Worm (Caenorhabditis elegans) whole organism, L2 larva: ENCODE measurements around the gene hsp-110.
A peak's percentile ranks its signal among the peaks of the same experiment; 100 is the strongest.

Source experiments
- F13H6.1 ChIP-seq: sonication (generic microtip); optimal IDR thresholded peaks from 2 replicates; lab custom pipeline; 2016; ENCODE audit warnings: missing genetic modification characterization, missing compliant biosample characterization
- R02D3.7 ChIP-seq: fragments of 150-350 bp; optimal IDR thresholded peaks from 2 replicates; lab custom pipeline; 2014; ENCODE audit warnings: missing biosample characterization, missing genetic modification characterization
- Y55F3AM.14 ChIP-seq: fragments of 200-800 bp; sonication (Bioruptor generic); optimal IDR thresholded peaks from 2 replicates; lab custom pipeline; 2018; ENCODE audit warnings: mild to moderate bottlenecking, missing genetic modification characterization, missing compliant biosample characterization
- ZK546.5 ChIP-seq: sonication (generic microtip); optimal IDR thresholded peaks from 2 replicates; lab custom pipeline; 2017; ENCODE audit warnings: missing biosample characterization, missing genetic modification characterization
- alr-1 ChIP-seq: fragments of 150-350 bp; optimal IDR thresholded peaks from 2 replicates; lab custom pipeline; 2014; ENCODE audit warnings: missing biosample characterization, missing genetic modification characterization
- aly-2 ChIP-seq: fragments of 150-350 bp; optimal IDR thresholded peaks from 2 replicates; lab custom pipeline; 2014; ENCODE audit warnings: missing biosample characterization, missing genetic modification characterization
- ama-1 ChIP-seq: fragments of 150-350 bp; optimal IDR thresholded peaks from 2 replicates; lab custom pipeline; 2018; ENCODE audit warnings: inconsistent platforms
- ceh-16 ChIP-seq: fragments of 150-350 bp; optimal IDR thresholded peaks from 2 replicates; lab custom pipeline; 2014; ENCODE audit warnings: missing biosample characterization, missing genetic modification characterization
- ceh-82 ChIP-seq: fragments of 150-350 bp; optimal IDR thresholded peaks from 2 replicates; lab custom pipeline; 2014; ENCODE audit warnings: missing biosample characterization, missing genetic modification characterization
- crh-2 ChIP-seq: sonication (generic microtip); optimal IDR thresholded peaks from 2 replicates; lab custom pipeline; 2017; ENCODE audit warnings: missing biosample characterization, missing genetic modification characterization
- dmd-4 ChIP-seq: sonication (generic microtip); optimal IDR thresholded peaks from 2 replicates; lab custom pipeline; 2017; ENCODE audit warnings: missing biosample characterization, missing genetic modification characterization
- egl-27 ChIP-seq: sonication (generic microtip); optimal IDR thresholded peaks from 3 replicates; lab custom pipeline; 2017; ENCODE audit warnings: missing biosample characterization, missing genetic modification reagents, missing genetic modification characterization
- elt-3 ChIP-seq: sonication (generic microtip); optimal IDR thresholded peaks from 2 replicates; lab custom pipeline; 2017; ENCODE audit warnings: missing biosample characterization, missing genetic modification characterization
- fos-1 ChIP-seq: fragments of 150-350 bp; optimal IDR thresholded peaks from 2 replicates; lab custom pipeline; 2014; ENCODE audit warnings: missing biosample characterization, missing genetic modification characterization
- gmeb-1 ChIP-seq: fragments of 150-350 bp; optimal IDR thresholded peaks from 2 replicates; lab custom pipeline; 2014; ENCODE audit warnings: missing biosample characterization, missing genetic modification characterization
- lin-11 ChIP-seq: fragments of 150-350 bp; sonication (generic microtip); optimal IDR thresholded peaks from 2 replicates; lab custom pipeline; 2014; ENCODE audit warnings: missing biosample characterization, missing genetic modification characterization, inconsistent platforms, mixed read lengths
- lin-13 ChIP-seq: fragments of 150-350 bp; optimal IDR thresholded peaks from 2 replicates; lab custom pipeline; 2014; ENCODE audit warnings: missing biosample characterization, missing genetic modification reagents, missing genetic modification characterization
- lin-39 ChIP-seq: fragments of 150-350 bp; optimal IDR thresholded peaks from 2 replicates; lab custom pipeline; 2014; ENCODE audit warnings: missing biosample characterization, missing genetic modification reagents, missing genetic modification characterization
- mab-5 ChIP-seq: fragments of 150-350 bp; optimal IDR thresholded peaks from 2 replicates; lab custom pipeline; 2014; ENCODE audit warnings: missing biosample characterization, missing genetic modification characterization
- mbf-1 ChIP-seq: sonication (generic microtip); optimal IDR thresholded peaks from 2 replicates; lab custom pipeline; 2017; ENCODE audit warnings: missing biosample characterization, missing genetic modification characterization
- nhr-10 ChIP-seq: sonication (generic microtip); optimal IDR thresholded peaks from 2 replicates; lab custom pipeline; 2017; ENCODE audit warnings: missing biosample characterization, missing genetic modification characterization
- nhr-11 ChIP-seq: fragments of 150-350 bp; optimal IDR thresholded peaks from 2 replicates; lab custom pipeline; 2014; ENCODE audit warnings: missing biosample characterization, missing genetic modification characterization
- nhr-12 ChIP-seq: fragments of 150-350 bp; optimal IDR thresholded peaks from 2 replicates; lab custom pipeline; 2014; ENCODE audit warnings: missing biosample characterization, missing genetic modification characterization
- nhr-129 ChIP-seq: fragments of 150-350 bp; optimal IDR thresholded peaks from 2 replicates; lab custom pipeline; 2014; ENCODE audit warnings: missing biosample characterization, missing genetic modification characterization
- nhr-21 ChIP-seq: fragments of 150-350 bp; optimal IDR thresholded peaks from 2 replicates; lab custom pipeline; 2014; ENCODE audit warnings: missing biosample characterization, missing genetic modification characterization
- nhr-23 ChIP-seq: fragments of 150-350 bp; optimal IDR thresholded peaks from 2 replicates; lab custom pipeline; 2014; ENCODE audit warnings: missing biosample characterization, missing genetic modification reagents, missing genetic modification characterization
- nhr-25 ChIP-seq: fragments of 150-350 bp; sonication (generic microtip); optimal IDR thresholded peaks from 3 replicates; lab custom pipeline; 2014; ENCODE audit warnings: missing biosample characterization, missing genetic modification characterization
- nhr-6 ChIP-seq: fragments of 150-350 bp; optimal IDR thresholded peaks from 2 replicates; lab custom pipeline; 2014; ENCODE audit warnings: missing biosample characterization, missing genetic modification characterization
- nhr-77 ChIP-seq: fragments of 150-350 bp; optimal IDR thresholded peaks from 2 replicates; lab custom pipeline; 2014; ENCODE audit warnings: missing biosample characterization, missing genetic modification characterization
- sem-4 ChIP-seq: fragments of 150-350 bp; optimal IDR thresholded peaks from 2 replicates; lab custom pipeline; 2014; ENCODE audit warnings: missing biosample characterization, missing genetic modification reagents, missing genetic modification characterization
- skn-1 ChIP-seq: sonication (generic microtip); optimal IDR thresholded peaks from 2 replicates; lab custom pipeline; 2017; ENCODE audit warnings: missing biosample characterization, missing genetic modification characterization
- sma-3 ChIP-seq: sonication (generic microtip); optimal IDR thresholded peaks from 2 replicates; lab custom pipeline; 2016; ENCODE audit warnings: missing genetic modification reagents, missing genetic modification characterization, missing compliant biosample characterization
- sma-9 ChIP-seq, 2 experiments: fragments of 150-350 bp in 1 of 2; sonication (generic microtip) in 1 of 2; optimal IDR thresholded peaks; 2 replicates each; lab custom pipeline; 2014 to 2016; ENCODE audit warnings: missing genetic modification characterization in 2 of 2, mild to moderate bottlenecking in 1 of 2, missing biosample characterization in 1 of 2, missing compliant biosample characterization in 1 of 2, missing genetic modification reagents in 1 of 2, moderate library complexity in 1 of 2
- snpc-4 ChIP-seq: fragments of 150-350 bp; optimal IDR thresholded peaks from 2 replicates; lab custom pipeline; 2014; ENCODE audit warnings: missing biosample characterization, missing genetic modification characterization
- unc-39 ChIP-seq: fragments of 150-350 bp; optimal IDR thresholded peaks from 2 replicates; lab custom pipeline; 2014; ENCODE audit warnings: missing biosample characterization, missing genetic modification characterization
- unc-55 ChIP-seq: fragments of 150-350 bp; sonication (generic microtip); optimal IDR thresholded peaks from 3 replicates; lab custom pipeline; 2014; ENCODE audit warnings: missing biosample characterization, missing genetic modification reagents, missing genetic modification characterization
- unc-62 ChIP-seq: fragments of 150-350 bp; optimal IDR thresholded peaks from 2 replicates; lab custom pipeline; 2014; ENCODE audit warnings: missing biosample characterization, missing genetic modification reagents, missing genetic modification characterization
- ztf-1 ChIP-seq: fragments of 200-800 bp; sonication (Bioruptor generic); conservative IDR thresholded peaks from 2 replicates; pipeline ENCODE4 v1.3.6; 2022; ENCODE audit warnings: missing genetic modification characterization, missing compliant biosample characterization
- ztf-11 ChIP-seq: sonication (generic microtip); optimal IDR thresholded peaks from 2 replicates; lab custom pipeline; 2017; ENCODE audit warnings: missing biosample characterization, missing genetic modification characterization
- ztf-4 ChIP-seq: fragments of 150-350 bp; optimal IDR thresholded peaks from 2 replicates; lab custom pipeline; 2014; ENCODE audit warnings: missing biosample characterization, missing genetic modification characterization

Gene hsp-110

ce11 chrIII:8443557-8444131, 3.1 kb downstream of the hsp-110 start, which contains the start of gene ufbp-1 (continued):
- TF ChIP-seq nhr-6 (no peak), nhr-23 (tag; lab: Kevin White, UChicago) (no peak), nhr-10 (no peak), nhr-12 (tag; lab: Kevin White, UChicago) (peak; percentile 57), Y55F3AM.14 (GFP tag; lab: Kevin White, UChicago) (peak; percentile 67)

- TF ChIP-seq ztf-11 (tag; lab: Kevin White, UChicago) (no peak), snpc-4 (tag; lab: Kevin White, UChicago) (no peak), crh-2 (tag; lab: Kevin White, UChicago) (no peak), unc-62 (GFP tag; lab: Kevin White, UChicago) (no peak), ceh-82 (tag; lab: Kevin White, UChicago) (no peak), skn-1 (no peak), nhr-77 (no peak), lin-13 (GFP tag; lab: Kevin White, UChicago) (no peak), ceh-16 (tag; lab: Kevin White, UChicago) (no peak), aly-2 (no peak), nhr-11 (tag; lab: Kevin White, UChicago) (no peak), lin-39 (tag; lab: Kevin White, UChicago) (no peak), nhr-10 (no peak), mab-5 (tag; lab: Kevin White, UChicago) (no peak), sem-4 (tag; lab: Kevin White, UChicago) (no peak), R02D3.7 (tag; lab: Kevin White, UChicago) (no peak)
Measured at ce11 chrIII:8439312-8439711, 7.4 kb downstream of the hsp-110 start, which contains the start of gene pqn-96. Gene pqn-96, minus strand, starts transcription at chrIII:8439412.

- no peak for TF ChIP-seq R02D3.7 (tag; lab: Kevin White, UChicago)
- TF ChIP-seq unc-55 (GFP tag; lab: Kevin White, UChicago) = no peak
- TF ChIP-seq lin-11 = no peak
- TF ChIP-seq ztf-4 (tag; lab: Kevin White, UChicago) = no peak
- no peak for TF ChIP-seq nhr-10
- TF ChIP-seq unc-39 = no peak
- TF ChIP-seq egl-27 = no peak
- no peak for TF ChIP-seq gmeb-1 (tag; lab: Kevin White, UChicago)
- TF ChIP-seq F13H6.1 (tag; lab: Kevin White, UChicago) = no peak
- no peak for TF ChIP-seq crh-2 (tag; lab: Kevin White, UChicago)
- no peak for TF ChIP-seq nhr-129 (tag; lab: Kevin White, UChicago)
- TF ChIP-seq nhr-11 (tag; lab: Kevin White, UChicago) = no peak
- no peak for TF ChIP-seq ZK546.5 (tag; lab: Kevin White, UChicago)
- TF ChIP-seq ama-1 = no peak
- no peak for TF ChIP-seq nhr-12 (tag; lab: Kevin White, UChicago)
- no peak for TF ChIP-seq lin-13 (GFP tag; lab: Kevin White, UChicago)
- no peak for TF ChIP-seq unc-62 (GFP tag; lab: Kevin White, UChicago)
- no peak for TF ChIP-seq ceh-82 (tag; lab: Kevin White, UChicago)
- TF ChIP-seq ztf-11 (tag; lab: Kevin White, UChicago) = no peak
Measured at ce11 chrIII:8437763-8438414, 8.8 kb downstream of the hsp-110 start.

ce11 chrIII:8435074-8435473, 11.6 kb downstream of the hsp-110 start, which contains the start of gene ZK1236.9:
Gene ZK1236.9, minus strand, starts transcription at chrIII:8435174.
- TF ChIP-seq skn-1 (no peak), nhr-11 (tag; lab: Kevin White, UChicago) (no peak), lin-13 (GFP tag; lab: Kevin White, UChicago) (no peak), mbf-1 (tag; lab: Kevin White, UChicago) (no peak), nhr-25 (tag; lab: Kevin White, UChicago) (no peak), unc-62 (GFP tag; lab: Kevin White, UChicago) (no peak), ceh-82 (tag; lab: Kevin White, UChicago) (no peak), alr-1 (tag; lab: Kevin White, UChicago) (no peak), lin-39 (tag; lab: Kevin White, UChicago) (no peak), ama-1 (no peak)

- no peak for TF ChIP-seq elt-3 (tag; lab: Kevin White, UChicago)
- TF ChIP-seq Y55F3AM.14 (GFP tag; lab: Kevin White, UChicago) = no peak
- no peak for TF ChIP-seq mbf-1 (tag; lab: Kevin White, UChicago)
- no peak for TF ChIP-seq nhr-21 (tag; lab: Kevin White, UChicago)
- no peak for TF ChIP-seq ama-1
- TF ChIP-seq nhr-11 (tag; lab: Kevin White, UChicago) = no peak
- no peak for TF ChIP-seq ztf-4 (tag; lab: Kevin White, UChicago)
- TF ChIP-seq sma-3 (GFP tag; lab: Kevin White, UChicago) = peak; percentile 3
- TF ChIP-seq ceh-82 (tag; lab: Kevin White, UChicago) = no peak
- no peak for TF ChIP-seq snpc-4 (tag; lab: Kevin White, UChicago)
- TF ChIP-seq sma-9 (GFP tag; optimal IDR thresholded peaks at IDR 0.05; lab: Kevin White, UChicago) = no peak
- TF ChIP-seq sma-9 (tag; optimal IDR thresholded peaks at IDR 0.05; lab: Kevin White, UChicago) = no peak
- TF ChIP-seq aly-2 = no peak
- peak; percentile 17 for TF ChIP-seq nhr-129 (tag; lab: Kevin White, UChicago)
- TF ChIP-seq gmeb-1 (tag; lab: Kevin White, UChicago) = peak; percentile 30
- TF ChIP-seq ceh-16 (tag; lab: Kevin White, UChicago) = no peak
- TF ChIP-seq fos-1 (tag; lab: Kevin White, UChicago) = no peak
- peak; percentile 90 for TF ChIP-seq R02D3.7 (tag; lab: Kevin White, UChicago)
- no peak for TF ChIP-seq ZK546.5 (tag; lab: Kevin White, UChicago)
- TF ChIP-seq lin-13 (GFP tag; lab: Kevin White, UChicago) = peak; percentile 22
- TF ChIP-seq F13H6.1 (tag; lab: Kevin White, UChicago) = no peak
- peak; percentile 40 for TF ChIP-seq unc-55 (GFP tag; lab: Kevin White, UChicago)
- TF ChIP-seq ztf-11 (tag; lab: Kevin White, UChicago) = no peak
- no peak for TF ChIP-seq dmd-4 (tag; lab: Kevin White, UChicago)
- TF ChIP-seq ztf-1 = no peak
Measured at ce11 chrIII:8432143-8432542, 14.6 kb downstream of the hsp-110 start, which contains the start of gene ZK1236.5. Gene ZK1236.5, minus strand, starts transcription at chrIII:8432214.
